Worm (Caenorhabditis elegans): ENCODE results near the gene clec-250.
"Not testable (repeated sequence)": the region's sequence is repeated elsewhere in the genome, so short reads cannot be mapped to it uniquely, and the experiment has no call there.

Gene clec-250

DNA sequence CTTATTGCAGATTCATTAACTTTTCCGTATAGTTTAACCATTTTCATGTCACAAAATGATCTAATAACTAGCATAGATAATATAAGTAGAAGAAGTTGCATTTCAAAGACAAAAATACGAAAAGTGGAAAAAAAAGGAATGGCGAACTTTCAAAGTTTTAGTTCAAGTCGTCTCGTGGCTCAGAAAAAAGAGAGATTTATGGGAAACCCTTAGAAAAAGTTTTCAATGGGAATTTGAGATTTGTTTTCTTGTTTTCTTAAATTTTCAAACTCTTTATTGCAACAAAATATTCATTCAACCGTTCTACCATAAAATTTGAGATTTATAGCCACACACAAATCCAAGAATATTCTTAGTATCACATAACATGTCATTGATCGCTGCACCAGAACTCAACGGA, at the start of gene clec-250:
TSS of gene clec-250 (minus strand) at position 101 of the 400 bp plus-strand sequence.
- TF ChIP-seq unc-62 (GFP tag; optimal IDR thresholded peaks at IDR 0.05), result no peak

DNA sequence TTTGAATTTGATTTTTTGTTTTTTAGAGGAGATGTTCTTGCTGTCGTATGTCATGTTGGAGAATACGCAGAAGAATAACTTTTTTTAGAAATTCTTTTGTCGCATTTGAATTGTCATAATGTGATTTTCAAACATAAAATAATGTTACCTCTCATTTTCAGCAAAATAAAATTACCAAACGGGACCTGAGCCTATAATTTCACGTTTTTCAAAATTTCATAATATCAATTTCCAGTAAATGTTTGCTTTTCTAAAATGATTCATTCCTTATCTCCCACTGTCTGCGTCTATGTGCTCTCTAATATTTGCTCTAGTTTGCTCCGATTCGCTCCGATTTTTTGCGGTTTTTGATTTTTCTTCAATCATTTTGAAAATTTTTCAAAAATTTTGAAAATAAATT, 48.6 kb upstream of the clec-250 start, which contains the start of gene nhr-231:
TSS of gene nhr-231 (plus strand) at position 301 of the 400 bp plus-strand sequence.
- TF ChIP-seq unc-62 (GFP tag; optimal IDR thresholded peaks at IDR 0.05), result no peak

DNA sequence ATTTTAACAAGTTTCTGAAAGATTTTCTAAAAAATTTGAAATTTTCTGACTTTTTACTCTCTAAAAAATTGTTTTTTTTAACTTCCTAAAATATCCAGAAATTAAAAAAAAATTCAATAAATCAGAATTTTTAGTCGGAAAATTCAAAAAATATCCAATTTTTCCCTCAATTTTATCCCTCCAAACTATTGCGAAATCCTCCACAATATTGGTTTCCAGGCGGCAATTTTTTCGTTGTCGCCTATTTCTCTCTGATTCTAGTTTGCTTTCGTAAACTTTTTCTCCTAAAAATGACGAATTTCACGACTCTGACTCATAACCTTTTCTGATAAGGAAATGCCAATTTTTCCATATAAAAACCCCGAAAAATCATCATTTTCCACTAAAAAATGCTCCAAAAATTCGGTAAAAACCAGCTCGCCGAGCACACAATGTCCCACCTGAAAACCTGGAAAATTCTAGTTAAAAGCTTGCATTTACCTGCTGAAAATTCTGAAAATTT, 45.5 kb upstream of the clec-250 start, which contains the start of gene Y17D7B.2:
TSS of gene Y17D7B.2 (plus strand) at position 323 of the 502 bp plus-strand sequence.
- TF ChIP-seq unc-62 (GFP tag; optimal IDR thresholded peaks at IDR 0.05), result no peak

DNA sequence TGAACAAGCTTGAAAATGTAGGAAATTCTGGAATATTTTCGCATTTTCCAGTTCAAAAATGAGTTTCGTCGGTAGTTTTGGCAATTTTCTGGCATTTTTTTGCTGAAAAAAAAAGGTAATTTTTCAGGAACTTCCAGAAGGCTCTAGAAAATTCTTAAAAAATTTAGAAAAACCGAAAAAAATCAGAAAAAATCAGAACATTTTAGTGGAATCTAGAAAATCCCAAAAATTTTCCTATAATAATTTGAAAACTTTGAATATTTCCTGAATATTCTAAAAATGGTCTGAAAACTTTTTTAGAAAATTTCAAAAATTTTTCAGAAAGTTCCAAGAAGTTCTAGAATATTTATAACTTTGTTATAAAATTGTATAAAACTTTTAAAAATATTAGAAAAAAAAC, 44.7 kb upstream of the clec-250 start, which contains the start of gene Y17D7B.3:
TSS of gene Y17D7B.3 (minus strand) at position 101 of the 400 bp plus-strand sequence.
- no peak for TF ChIP-seq unc-62 (GFP tag; optimal IDR thresholded peaks at IDR 0.05)

- no peak for TF ChIP-seq unc-62 (GFP tag; optimal IDR thresholded peaks at IDR 0.05)
Measured at ce11 chrV:18783474-18783873, 41.5 kb upstream of the clec-250 start, which contains the start of gene Y17D7B.10. Gene Y17D7B.10 (plus strand): TSS chrV:18783716.

DNA sequence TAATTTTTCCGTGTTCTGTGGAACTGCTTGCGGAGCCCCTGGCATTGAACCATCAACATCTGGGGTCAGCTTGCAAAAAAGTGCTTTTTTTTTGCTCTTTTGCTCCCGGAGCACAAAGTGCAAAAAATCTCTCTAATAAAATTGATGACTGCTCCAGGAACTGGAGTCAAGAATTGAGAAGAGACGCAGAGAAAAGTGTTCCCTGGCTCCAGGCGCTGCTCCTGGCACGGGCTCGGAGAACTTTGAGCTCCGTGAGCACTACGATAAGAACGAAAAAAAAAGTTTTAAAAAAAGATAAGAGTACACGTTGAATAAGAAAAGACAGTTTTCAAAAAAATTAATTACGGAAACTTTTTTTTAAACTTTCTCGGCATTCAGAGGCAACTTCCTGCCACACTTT, 40.7 kb upstream of the clec-250 start:
- TF ChIP-seq unc-62 (GFP tag; optimal IDR thresholded peaks at IDR 0.05), result no peak

ce11 chrV:18780605-18781004, 38.6 kb upstream of the clec-250 start:
- no peak for TF ChIP-seq unc-62 (GFP tag; optimal IDR thresholded peaks at IDR 0.05)

DNA sequence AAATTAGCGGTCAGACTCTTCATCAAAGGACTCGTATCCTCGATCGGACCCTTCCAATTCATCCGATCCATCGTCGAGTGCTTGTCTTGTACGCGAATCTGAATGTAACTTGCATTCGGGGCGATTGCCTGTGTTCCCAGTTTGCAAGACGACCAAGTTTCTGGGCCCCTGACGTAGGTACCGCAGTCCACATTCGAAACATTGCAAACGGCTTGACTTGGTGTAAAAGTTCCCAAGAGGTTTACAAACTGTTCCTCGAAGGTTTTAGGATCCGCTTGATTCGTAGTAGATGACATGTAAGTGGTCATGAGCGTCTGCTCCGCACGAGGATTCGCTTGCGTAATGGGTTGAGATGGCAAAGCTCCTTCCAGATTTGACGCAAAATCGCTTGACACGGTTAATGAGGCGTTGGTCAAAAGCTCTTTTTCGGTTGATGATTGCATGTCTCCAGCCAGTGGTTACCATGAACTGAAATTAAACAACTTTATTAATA, 34.3 kb upstream of the clec-250 start, which contains the start of gene Y17D7B.4:
TSS of gene Y17D7B.4 (minus strand) at position 443 of the 493 bp plus-strand sequence.
- no peak for TF ChIP-seq unc-62 (GFP tag; optimal IDR thresholded peaks at IDR 0.05)

ce11 chrV:18772761-18773160, 30.8 kb upstream of the clec-250 start, which contains the start of gene clec-257:
Gene clec-257 (plus strand): TSS chrV:18773061.
- no peak for TF ChIP-seq unc-62 (GFP tag; optimal IDR thresholded peaks at IDR 0.05)

ce11 chrV:18771804-18772386, 29.9 kb upstream of the clec-250 start:
- TF ChIP-seq unc-62 (GFP tag; optimal IDR thresholded peaks at IDR 0.05), result no peak

DNA sequence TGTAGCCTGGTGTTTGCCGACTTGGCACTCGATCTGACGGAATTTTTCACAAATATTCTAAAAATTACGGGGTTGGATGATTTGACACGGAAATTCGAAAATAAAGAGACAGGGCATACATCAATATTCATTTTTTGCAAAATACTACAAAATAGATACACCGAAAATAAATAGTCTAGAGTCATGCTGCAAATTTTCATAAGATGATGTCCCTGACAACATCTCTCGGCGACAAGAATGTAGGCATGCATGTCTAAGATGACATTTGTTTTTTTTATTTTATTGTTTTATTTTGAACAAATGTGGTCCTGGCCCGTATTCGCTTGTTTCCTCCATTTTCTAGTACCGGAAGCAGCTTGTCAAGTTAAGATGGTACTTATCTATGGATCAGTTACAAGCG, 29.4 kb upstream of the clec-250 start, which contains the start of gene clec-256:
TSS of gene clec-256 (plus strand) at position 301 of the 400 bp plus-strand sequence.
- no peak for TF ChIP-seq unc-62 (GFP tag; optimal IDR thresholded peaks at IDR 0.05)

DNA sequence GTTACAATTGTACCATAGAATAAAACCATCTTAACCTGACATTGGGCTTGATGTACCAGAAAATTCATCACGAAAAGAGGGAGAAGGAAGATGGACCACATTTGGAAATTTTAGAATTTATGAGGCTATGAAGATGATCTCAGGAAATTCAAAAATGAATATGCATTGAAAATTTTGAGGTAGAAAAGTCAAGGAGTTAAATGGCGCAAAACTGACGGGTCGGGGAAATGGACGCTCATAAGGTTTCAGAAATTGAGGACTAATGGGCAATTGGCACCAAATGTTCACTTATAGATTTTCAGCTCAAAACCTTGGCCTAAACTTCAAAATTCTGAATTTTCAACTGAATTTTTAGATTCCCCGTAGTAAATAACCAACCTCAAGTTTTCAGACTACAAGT, 28.6 kb upstream of the clec-250 start, which contains the start of gene clec-255:
TSS of gene clec-255 (minus strand) at position 101 of the 400 bp plus-strand sequence.
- TF ChIP-seq unc-62 (GFP tag; optimal IDR thresholded peaks at IDR 0.05), result no peak

- TF ChIP-seq unc-62 (GFP tag; optimal IDR thresholded peaks at IDR 0.05), result no peak
Measured at ce11 chrV:18769902-18770301, 27.9 kb upstream of the clec-250 start.

ce11 chrV:18762044-18762443, 20.0 kb upstream of the clec-250 start, which contains the start of gene F11D11.22:
Gene F11D11.22 (plus strand): TSS chrV:18762344.
- TF ChIP-seq unc-62 (GFP tag; optimal IDR thresholded peaks at IDR 0.05), result not testable (repeated sequence)

DNA sequence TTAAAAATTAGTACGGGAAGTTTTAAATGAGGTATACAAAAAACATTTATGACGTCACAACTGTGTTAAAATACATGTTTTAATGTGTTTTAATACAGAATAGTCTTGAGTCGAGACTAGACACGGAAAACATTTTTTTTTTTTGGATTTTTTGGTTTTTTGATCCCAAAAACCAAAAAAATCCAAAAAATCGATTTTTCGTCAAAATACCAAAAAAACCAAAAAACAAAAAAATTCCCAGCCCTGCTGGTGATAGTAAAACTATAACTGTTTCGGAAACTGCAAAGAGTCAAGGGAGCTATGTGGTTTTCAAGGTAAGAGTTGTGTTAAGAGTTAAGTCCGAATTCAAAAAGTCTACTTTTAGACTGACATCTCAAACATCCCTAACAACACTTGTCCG, 19.1 kb upstream of the clec-250 start, which contains the start of gene F11D11.4:
TSS of gene F11D11.4 (plus strand) at position 301 of the 400 bp plus-strand sequence.
- no peak for TF ChIP-seq unc-62 (GFP tag; optimal IDR thresholded peaks at IDR 0.05)

DNA sequence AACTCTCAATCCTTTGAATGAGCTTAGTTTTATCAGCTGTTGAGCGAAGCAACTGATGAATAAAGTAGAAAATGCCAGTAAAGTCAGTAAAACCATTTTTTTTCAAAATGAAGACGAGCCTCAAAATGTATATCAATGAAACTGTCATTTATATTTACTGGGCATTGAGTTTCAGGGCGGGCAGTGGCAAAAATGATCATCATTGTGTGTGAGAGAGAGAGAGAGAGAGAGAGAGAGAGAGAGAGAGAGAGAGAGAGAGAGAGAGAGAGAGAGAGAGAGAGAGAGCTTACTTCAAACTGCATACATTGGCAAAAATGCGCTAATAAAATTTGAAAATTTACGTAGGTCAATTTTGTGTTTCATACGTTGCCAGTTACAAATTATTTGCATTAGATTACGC, 18.2 kb upstream of the clec-250 start, which contains the start of gene F11D11.3:
TSS of gene F11D11.3 (minus strand) at position 101 of the 400 bp plus-strand sequence.
- TF ChIP-seq unc-62 (GFP tag; optimal IDR thresholded peaks at IDR 0.05), result no peak

DNA sequence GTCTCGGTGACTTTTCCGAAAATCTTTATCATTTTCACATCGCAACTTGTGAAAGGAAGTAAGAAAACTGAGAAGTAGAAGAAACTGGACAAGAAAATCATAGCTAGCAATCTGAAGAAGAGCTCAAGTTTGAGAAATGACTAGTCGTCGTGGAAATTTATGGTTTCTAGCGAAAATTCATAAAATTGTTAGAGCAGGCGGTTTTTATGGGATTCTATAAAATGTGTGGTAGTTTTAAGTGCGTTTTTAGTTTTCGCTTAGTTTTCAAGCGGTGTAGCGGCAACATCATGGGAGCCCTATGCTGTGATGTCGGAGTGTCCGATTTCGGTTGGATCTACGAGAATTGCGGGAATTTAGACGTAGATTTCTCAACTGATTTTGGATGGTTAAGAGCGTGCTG, 12.3 kb upstream of the clec-250 start, which contains the start of gene clec-254:
TSS of gene clec-254 (minus strand) at position 101 of the 400 bp plus-strand sequence.
- not testable (repeated sequence) for TF ChIP-seq unc-62 (GFP tag; optimal IDR thresholded peaks at IDR 0.05)

Data from whole organism, dauer.